Fruit fly (Drosophila melanogaster) whole organism, embryonic: ENCODE data around the gene CG31798.

Source experiments
- Atf-2 ChIP-seq: fragments of 200-800 bp; sonication (Bioruptor generic); optimal IDR thresholded peaks from 2 replicates; lab custom pipeline; 2016; ENCODE audit warnings: missing biosample characterization, missing genetic modification characterization
- B-H1 ChIP-seq: fragments of 200-800 bp; sonication (Bioruptor generic); IDR thresholded peaks from 3 replicates; pipeline ENCODE4 v1.3.6; 2022; ENCODE audit warnings: missing biosample characterization, missing genetic modification characterization
- CG10462 ChIP-seq: fragments of 200-800 bp; sonication (Bioruptor generic); optimal IDR thresholded peaks from 2 replicates; lab custom pipeline; 2016; ENCODE audit warnings: missing biosample characterization, missing genetic modification characterization
- CG10543 ChIP-seq: fragments of 200-800 bp; sonication (Bioruptor generic); optimal IDR thresholded peaks from 3 replicates; lab custom pipeline; 2017; ENCODE audit warnings: missing biosample characterization, mild to moderate bottlenecking, missing genetic modification characterization, moderate library complexity
- CG11093 ChIP-seq: fragments of 200-800 bp; sonication (Bioruptor generic); IDR thresholded peaks from 3 replicates; pipeline ENCODE4 v1.3.6; 2022; ENCODE audit warnings: missing biosample characterization, missing genetic modification characterization
- CG11456 ChIP-seq: fragments of 200-800 bp; sonication (Bioruptor generic); IDR thresholded peaks from 3 replicates; pipeline ENCODE4 v1.3.6; 2022; ENCODE audit warnings: missing biosample characterization, missing genetic modification characterization
- CG11504 ChIP-seq: fragments of 200-800 bp; sonication (Bioruptor generic); optimal IDR thresholded peaks from 3 replicates; lab custom pipeline; 2019; ENCODE audit warnings: missing biosample characterization, mild to moderate bottlenecking, missing genetic modification characterization, moderate library complexity
- CG11723 ChIP-seq: fragments of 200-800 bp; sonication (Bioruptor generic); optimal IDR thresholded peaks from 2 replicates; lab custom pipeline; 2017; ENCODE audit warnings: missing biosample characterization, mild to moderate bottlenecking, missing genetic modification characterization
- CG12299 ChIP-seq: fragments of 200-800 bp; sonication (Bioruptor generic); optimal IDR thresholded peaks from 2 replicates; lab custom pipeline; 2018; ENCODE audit warnings: missing biosample characterization, mild to moderate bottlenecking, missing genetic modification characterization
- CG14667 ChIP-seq: fragments of 200-800 bp; sonication (Bioruptor generic); IDR thresholded peaks from 2 replicates; pipeline ENCODE4 v1.3.6; 2022; ENCODE audit warnings: missing biosample characterization, missing genetic modification characterization
- CG17359 ChIP-seq: fragments of 200-800 bp; sonication (Bioruptor generic); optimal IDR thresholded peaks from 3 replicates; lab custom pipeline; 2018; ENCODE audit warnings: missing biosample characterization, mild to moderate bottlenecking, missing genetic modification characterization, moderate library complexity
- CG17385 ChIP-seq: fragments of 200-800 bp; sonication (Bioruptor generic); optimal IDR thresholded peaks from 3 replicates; lab custom pipeline; 2018; ENCODE audit warnings: missing biosample characterization, mild to moderate bottlenecking, missing genetic modification characterization
- CG17568 ChIP-seq: fragments of 200-800 bp; sonication (Bioruptor generic); optimal IDR thresholded peaks from 2 replicates; lab custom pipeline; 2018; ENCODE audit warnings: missing biosample characterization, mild to moderate bottlenecking, missing genetic modification characterization, moderate library complexity
- CG18619 ChIP-seq: fragments of 200-800 bp; sonication (Bioruptor generic); optimal IDR thresholded peaks from 3 replicates; lab custom pipeline; 2017; ENCODE audit warnings: missing biosample characterization, mild to moderate bottlenecking, missing genetic modification characterization
- CG2678 ChIP-seq: fragments of 200-800 bp; sonication (Bioruptor generic); optimal IDR thresholded peaks from 3 replicates; lab custom pipeline; 2019; ENCODE audit warnings: missing biosample characterization, mild to moderate bottlenecking, missing genetic modification characterization, moderate library complexity
- CG2875 ChIP-seq: fragments of 200-800 bp; sonication (Bioruptor generic); optimal IDR thresholded peaks from 2 replicates; lab custom pipeline; 2017; ENCODE audit warnings: missing biosample characterization, mild to moderate bottlenecking, missing genetic modification characterization, missing genetic modification reagents
- CG3726 ChIP-seq: fragments of 200-800 bp; sonication (Bioruptor generic); IDR thresholded peaks from 3 replicates; pipeline ENCODE4, ENCODE4 v1.3.6; 2022; ENCODE audit warnings: missing biosample characterization, missing genetic modification characterization
- CG5953 ChIP-seq: fragments of 200-800 bp; sonication (Bioruptor generic); IDR thresholded peaks from 2 replicates; pipeline ENCODE4 v1.3.6; 2022; ENCODE audit warnings: missing biosample characterization, missing genetic modification characterization
- CG7271 ChIP-seq: fragments of 200-800 bp; sonication (Bioruptor generic); optimal IDR thresholded peaks from 2 replicates; lab custom pipeline; 2018; ENCODE audit warnings: missing biosample characterization, mild to moderate bottlenecking, missing genetic modification characterization, moderate library complexity
- CG8359 ChIP-seq: fragments of 200-800 bp; sonication (Bioruptor generic); optimal IDR thresholded peaks from 2 replicates; lab custom pipeline; 2017; ENCODE audit warnings: missing biosample characterization, mild to moderate bottlenecking, missing genetic modification characterization, borderline replicate concordance
- CG8924 ChIP-seq: fragments of 200-800 bp; optimal IDR thresholded peaks from 3 replicates; lab custom pipeline; 2019; ENCODE audit warnings: missing biosample characterization, mild to moderate bottlenecking, missing genetic modification characterization, moderate library complexity
- HLHmδ ChIP-seq: fragments of 200-800 bp; sonication (Bioruptor generic); optimal IDR thresholded peaks from 2 replicates; lab custom pipeline; 2018; ENCODE audit warnings: missing biosample characterization, mild to moderate bottlenecking, missing genetic modification characterization, moderate library complexity
- MESR4 ChIP-seq: fragments of 200-800 bp; sonication (Bioruptor generic); optimal IDR thresholded peaks from 2 replicates; lab custom pipeline; 2018; ENCODE audit warnings: missing biosample characterization, mild to moderate bottlenecking, missing genetic modification characterization, moderate library complexity
- NC2α ChIP-seq: fragments of 200-800 bp; sonication (Bioruptor generic); optimal IDR thresholded peaks from 2 replicates; lab custom pipeline; 2016; ENCODE audit warnings: missing biosample characterization, missing genetic modification characterization
- NC2β ChIP-seq: fragments of 200-800 bp; sonication (Bioruptor generic); optimal IDR thresholded peaks from 2 replicates; lab custom pipeline; 2016; ENCODE audit warnings: missing biosample characterization, missing genetic modification characterization
- NFAT ChIP-seq: fragments of 200-800 bp; sonication (Bioruptor generic); IDR thresholded peaks from 2 replicates; pipeline ENCODE4 v1.3.6; 2022; ENCODE audit warnings: missing biosample characterization, missing genetic modification characterization
- Nf-YC ChIP-seq: fragments of 200-800 bp; optimal IDR thresholded peaks from 3 replicates; lab custom pipeline; 2019; ENCODE audit warnings: missing biosample characterization, mild to moderate bottlenecking, missing genetic modification characterization, moderate library complexity
- Six4 ChIP-seq: fragments of 200-800 bp; sonication (Bioruptor generic); optimal IDR thresholded peaks from 2 replicates; lab custom pipeline; 2016; ENCODE audit warnings: missing biosample characterization, missing genetic modification characterization
- Xrp1 ChIP-seq: fragments of 200-800 bp; sonication (Bioruptor generic); IDR thresholded peaks from 2 replicates; pipeline ENCODE4 v1.3.6; 2022; ENCODE audit warnings: missing biosample characterization, missing genetic modification characterization
- ac ChIP-seq: fragments of 200-800 bp; sonication (Bioruptor generic); optimal IDR thresholded peaks from 3 replicates; lab custom pipeline; 2017; ENCODE audit warnings: missing biosample characterization, mild to moderate bottlenecking, missing genetic modification characterization
- bab2 ChIP-seq: fragments of 200-800 bp; sonication (Bioruptor generic); optimal IDR thresholded peaks from 2 replicates; lab custom pipeline; 2016; ENCODE audit warnings: missing biosample characterization, missing genetic modification characterization
- bsh ChIP-seq, 2 experiments: fragments of 200-800 bp; sonication (Bioruptor generic); optimal IDR thresholded peaks; 2 replicates each; lab custom pipeline; 2017 to 2018; ENCODE audit warnings: mild to moderate bottlenecking in 2 of 2, missing biosample characterization in 2 of 2, missing genetic modification characterization in 2 of 2, moderate library complexity in 1 of 2
- chn ChIP-seq: fragments of 200-800 bp; sonication (Bioruptor generic); optimal IDR thresholded peaks from 2 replicates; lab custom pipeline; 2016; ENCODE audit warnings: missing biosample characterization, missing genetic modification characterization
- ems ChIP-seq: fragments of 200-800 bp; sonication (Bioruptor generic); optimal IDR thresholded peaks from 3 replicates; lab custom pipeline; 2016; ENCODE audit warnings: missing biosample characterization, missing genetic modification characterization
- gce ChIP-seq: fragments of 200-800 bp; sonication (Bioruptor generic); IDR thresholded peaks from 3 replicates; pipeline ENCODE4 v1.3.6; 2022; ENCODE audit warnings: missing biosample characterization, missing genetic modification characterization
- gcm2 ChIP-seq: fragments of 200-800 bp; sonication (Bioruptor generic); optimal IDR thresholded peaks from 2 replicates; lab custom pipeline; 2016; ENCODE audit warnings: missing biosample characterization, missing genetic modification characterization
- luna ChIP-seq: fragments of 200-800 bp; sonication (Bioruptor generic); optimal IDR thresholded peaks from 2 replicates; lab custom pipeline; 2016; ENCODE audit warnings: missing biosample characterization, missing genetic modification characterization
- mam ChIP-seq: fragments of 200-800 bp; sonication (Bioruptor generic); optimal IDR thresholded peaks from 3 replicates; lab custom pipeline; 2016; ENCODE audit warnings: missing biosample characterization, missing genetic modification characterization
- otp ChIP-seq: fragments of 200-800 bp; sonication (Bioruptor generic); IDR thresholded peaks from 3 replicates; pipeline ENCODE4, ENCODE4 v1.3.6; 2022; ENCODE audit warnings: missing biosample characterization, missing genetic modification characterization
- pan ChIP-seq, 4 experiments: fragments of >200 bp in 3 of 4; fragments of 200-800 bp in 1 of 4; sonication (Bioruptor generic) in 1 of 4; optimal IDR thresholded peaks in 3 of 4; IDR thresholded peaks in 1 of 4; 2 replicates each; pipeline versions ENCODE4 v1.3.6 to Lab custom; 2017 to 2022; ENCODE audit warnings: missing biosample characterization in 2 of 4, missing genetic modification characterization in 2 of 4, mixed read lengths in 1 of 4
- phol ChIP-seq: fragments of 200-800 bp; sonication (Bioruptor generic); optimal IDR thresholded peaks from 3 replicates; lab custom pipeline; 2018; ENCODE audit warnings: missing biosample characterization, mild to moderate bottlenecking, missing genetic modification characterization, moderate library complexity
- prd ChIP-seq, 3 experiments: fragments of >200 bp in 2 of 3; fragments of 200-800 bp in 1 of 3; sonication (Bioruptor generic) in 1 of 3; optimal IDR thresholded peaks in 2 of 3; IDR thresholded peaks in 1 of 3; 2 replicates in 2 of 3; 3 replicates in 1 of 3; pipeline versions ENCODE4 v1.3.6 to Lab custom; 2017 to 2022; ENCODE audit warnings: missing biosample characterization in 1 of 3, missing genetic modification characterization in 1 of 3
- psq ChIP-seq: fragments of 200-800 bp; sonication (Bioruptor generic); optimal IDR thresholded peaks from 2 replicates; lab custom pipeline; 2017; ENCODE audit warnings: missing biosample characterization, missing genetic modification characterization
- seq ChIP-seq: fragments of 200-800 bp; sonication (Bioruptor generic); IDR thresholded peaks from 2 replicates; pipeline ENCODE4 v1.3.6; 2022; ENCODE audit warnings: missing biosample characterization, missing genetic modification characterization
- shn ChIP-seq: fragments of 200-800 bp; sonication (Bioruptor generic); optimal IDR thresholded peaks from 3 replicates; lab custom pipeline; 2016; ENCODE audit warnings: missing biosample characterization, missing genetic modification characterization
- ssp ChIP-seq: fragments of 200-800 bp; sonication (Bioruptor generic); IDR thresholded peaks from 2 replicates; pipeline ENCODE4 v1.3.6; 2022; ENCODE audit warnings: missing biosample characterization, missing genetic modification characterization
- tx ChIP-seq: fragments of 200-800 bp; sonication (Bioruptor generic); optimal IDR thresholded peaks from 2 replicates; lab custom pipeline; 2016; ENCODE audit warnings: missing biosample characterization, missing genetic modification characterization
- wek ChIP-seq: fragments of 200-800 bp; sonication (Bioruptor generic); optimal IDR thresholded peaks from 3 replicates; lab custom pipeline; 2018; ENCODE audit warnings: missing biosample characterization, mild to moderate bottlenecking, missing genetic modification characterization, moderate library complexity
- zf30C ChIP-seq: fragments of 200-800 bp; sonication (Bioruptor generic); optimal IDR thresholded peaks from 3 replicates; lab custom pipeline; 2018; ENCODE audit warnings: missing biosample characterization, mild to moderate bottlenecking, missing genetic modification characterization

The CG31798 gene

DNA sequence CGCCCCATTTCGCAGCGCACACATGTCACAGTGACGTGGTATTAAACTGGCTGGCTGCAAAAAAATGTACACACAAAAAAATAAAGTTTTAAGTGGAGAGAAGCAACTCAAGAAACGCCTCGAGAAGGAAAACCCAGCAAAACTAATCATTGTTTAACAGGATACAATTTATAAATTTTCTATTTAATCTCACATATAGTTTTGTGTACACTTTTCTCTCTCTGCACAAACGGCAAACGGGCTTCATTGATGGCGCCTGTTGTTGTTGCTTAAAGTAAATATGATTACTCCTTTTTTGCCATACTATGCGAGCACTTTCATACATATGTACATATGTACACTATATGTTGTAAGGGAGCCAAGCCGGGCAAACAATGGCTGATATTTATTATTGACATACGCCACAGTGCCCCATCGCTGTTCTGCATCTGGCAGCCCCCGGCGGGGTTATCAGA is 35.9 kb upstream of the CG31798 start:
- TF ChIP-seq CG11723 (GFP tag; lab: Kevin White, UChicago) (peak; percentile 26), CG7271 (tag; lab: Kevin White, UChicago) (peak; percentile 10), seq (0 out of 2 replicates have a peak, but pooled peaks have one; percentile 44), mam (GFP tag; lab: Kevin White, UChicago) (peak; percentile 27), B-H1 (GFP tag; lab: Robert Waterston, UW) (no peak), CG8924 (tag; lab: Kevin White, UChicago) (peak; percentile 16), chn (peak; percentile 44), CG11504 (tag; lab: Kevin White, UChicago) (peak; percentile 62), gce (0 out of 3 replicates have a peak, but pooled peaks have one; percentile 38), CG11093 (GFP tag; lab: Robert Waterston, UW) (0 out of 3 replicates have a peak, but pooled peaks have one; percentile 44), CG17359 (tag; lab: Kevin White, UChicago) (peak; percentile 55), CG12299 (tag; lab: Kevin White, UChicago) (no peak), prd (optimal IDR thresholded peaks at IDR 0.05; lab: Kevin White, UChicago) (no peak), prd (GFP tag; IDR thresholded peaks at IDR 0.05; lab: Robert Waterston, UW) (peak; percentile 79; the same call in 2 of the 3 replicates), ac (GFP tag; lab: Kevin White, UChicago) (peak; percentile 77), Xrp1 (peak; percentile 80), NC2α (GFP tag; lab: Kevin White, UChicago) (peak; percentile 43), CG18619 (GFP tag; lab: Kevin White, UChicago) (peak; percentile 30), HLHmδ (GFP tag; lab: Kevin White, UChicago) (peak; percentile 73), Atf-2 (GFP tag; lab: Kevin White, UChicago) (peak; percentile 36), bsh (GFP tag; optimal IDR thresholded peaks at IDR 0.05; lab: Kevin White, UChicago) (peak; percentile 75 to 85), pan (optimal IDR thresholded peaks at IDR 0.05; lab: Kevin White, UChicago) (no peak), pan (GFP tag; optimal IDR thresholded peaks at IDR 0.05 in 1 of 2, IDR thresholded peaks at IDR 0.05 in 1 of 2) (peak in 1 of 2 experiments; percentile 41), ssp (GFP tag; lab: Robert Waterston, UW) (peak; percentile 29; the same call in 1 of the 2 replicates), NFAT (no peak), CG10543 (GFP tag; lab: Kevin White, UChicago) (no peak), psq (GFP tag; lab: Kevin White, UChicago) (peak; percentile 26), tx (peak; percentile 28), otp (GFP tag; lab: Robert Waterston, UW) (peak; percentile 55; the same call in 2 of the 3 replicates), Nf-YC (tag; lab: Kevin White, UChicago) (no peak), CG11456 (GFP tag; lab: Robert Waterston, UW) (no peak), Six4 (GFP tag; lab: Kevin White, UChicago) (peak; percentile 6), phol (peak; percentile 57), luna (GFP tag; lab: Kevin White, UChicago) (no peak), gcm2 (GFP tag; lab: Kevin White, UChicago) (peak; percentile 2), CG3726 (GFP tag; lab: Robert Waterston, UW) (peak; percentile 53; the same call in 1 of the 3 replicates), ems (peak; percentile 21), CG2678 (tag; lab: Kevin White, UChicago) (peak; percentile 47), CG10462 (GFP tag; lab: Kevin White, UChicago) (peak; percentile 11), wek (GFP tag; lab: Kevin White, UChicago) (peak; percentile 52), shn (GFP tag; lab: Kevin White, UChicago) (no peak), zf30C (peak; percentile 43), MESR4 (GFP tag; lab: Kevin White, UChicago) (no peak), bab2 (peak; percentile 76), CG8359 (GFP tag; lab: Kevin White, UChicago) (peak; percentile 43), CG17568 (no peak), CG17385 (GFP tag; lab: Kevin White, UChicago) (peak; percentile 3), CG5953 (GFP tag; lab: Robert Waterston, UW) (0 out of 2 replicates have a peak, but pooled peaks have one; percentile 36), CG2875 (GFP tag; lab: Kevin White, UChicago) (peak; percentile 75), CG14667 (no peak), NC2β (GFP tag; lab: Kevin White, UChicago) (peak; percentile 18)
